Fruit fly (Drosophila melanogaster) S2 (cell line): Measurements from ENCODE around the gene Ugt316A1.

Source experiments
- CG8478 ChIP-seq: fragments of >200 bp; optimal IDR thresholded peaks from 2 replicates; lab custom pipeline; 2018
- CTCF ChIP-seq, 2 experiments: fragments of >200 bp; optimal IDR thresholded peaks; 2 replicates each; lab custom pipeline; 2018

DNA sequence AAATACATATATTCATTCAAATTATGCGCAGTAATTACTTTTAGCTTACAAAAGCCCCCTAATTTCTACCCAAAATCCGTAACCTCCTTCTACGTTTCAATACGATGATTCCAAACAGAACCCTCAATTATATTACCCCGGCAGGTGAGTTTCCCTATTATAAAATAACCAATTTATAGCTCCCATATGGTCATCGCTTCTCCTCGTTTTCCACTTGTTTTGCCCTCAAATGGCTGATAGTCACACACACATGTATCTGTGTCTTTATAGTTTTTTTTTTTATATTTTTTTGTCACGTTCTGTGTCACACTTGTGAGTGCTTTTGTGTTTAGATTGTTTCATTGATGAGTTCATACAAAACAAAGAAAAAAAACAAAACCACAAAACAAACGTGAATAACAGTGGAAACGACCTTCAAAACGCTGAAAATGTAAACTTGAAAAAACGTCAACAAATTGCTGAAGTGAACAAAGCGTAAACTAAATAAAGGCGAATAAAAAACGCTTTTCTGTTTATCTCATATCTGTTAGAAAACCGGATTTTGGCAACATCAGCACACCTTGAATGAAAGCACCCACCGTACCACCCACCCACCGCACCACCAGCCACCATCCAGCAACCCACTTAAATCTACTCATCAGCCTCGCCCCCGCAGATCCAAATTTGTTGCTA is 8.7 kb upstream of the Ugt316A1 start:
- no peak for TF ChIP-seq CTCF (optimal IDR thresholded peaks at IDR 0.05; lab: Kevin White, UChicago)
- TF ChIP-seq CG8478 (lab: Kevin White, UChicago) = no peak
